Worm (Caenorhabditis elegans) whole organism, L2 larva: ENCODE measurements around the gene fbxc-49.

Source experiments
- C34F6.9 ChIP-seq: fragments of 150-350 bp; optimal IDR thresholded peaks from 2 replicates; lab custom pipeline; 2014; ENCODE audit warnings: missing biosample characterization, missing genetic modification characterization
- F13H6.1 ChIP-seq: sonication (generic microtip); optimal IDR thresholded peaks from 2 replicates; lab custom pipeline; 2016; ENCODE audit warnings: missing genetic modification characterization, missing compliant biosample characterization
- R02D3.7 ChIP-seq: fragments of 150-350 bp; optimal IDR thresholded peaks from 2 replicates; lab custom pipeline; 2014; ENCODE audit warnings: missing biosample characterization, missing genetic modification characterization
- Y55F3AM.14 ChIP-seq: fragments of 200-800 bp; sonication (Bioruptor generic); optimal IDR thresholded peaks from 2 replicates; lab custom pipeline; 2018; ENCODE audit warnings: mild to moderate bottlenecking, missing genetic modification characterization, missing compliant biosample characterization
- ZK546.5 ChIP-seq: sonication (generic microtip); optimal IDR thresholded peaks from 2 replicates; lab custom pipeline; 2017; ENCODE audit warnings: missing biosample characterization, missing genetic modification characterization
- aly-2 ChIP-seq: fragments of 150-350 bp; optimal IDR thresholded peaks from 2 replicates; lab custom pipeline; 2014; ENCODE audit warnings: missing biosample characterization, missing genetic modification characterization
- ama-1 ChIP-seq: fragments of 150-350 bp; optimal IDR thresholded peaks from 2 replicates; lab custom pipeline; 2018; ENCODE audit warnings: inconsistent platforms
- blmp-1 ChIP-seq: sonication (generic microtip); optimal IDR thresholded peaks from 2 replicates; lab custom pipeline; 2017; ENCODE audit warnings: missing genetic modification characterization, mild to moderate bottlenecking, missing compliant biosample characterization, antibody characterized with exemption, moderate library complexity; ENCODE audit not compliant: insufficient read depth
- ceh-16 ChIP-seq: fragments of 150-350 bp; optimal IDR thresholded peaks from 2 replicates; lab custom pipeline; 2014; ENCODE audit warnings: missing biosample characterization, missing genetic modification characterization
- ceh-82 ChIP-seq: fragments of 150-350 bp; optimal IDR thresholded peaks from 2 replicates; lab custom pipeline; 2014; ENCODE audit warnings: missing biosample characterization, missing genetic modification characterization
- elt-1 ChIP-seq: fragments of 150-350 bp; optimal IDR thresholded peaks from 2 replicates; lab custom pipeline; 2014; ENCODE audit warnings: missing biosample characterization, missing genetic modification characterization
- elt-3 ChIP-seq: sonication (generic microtip); optimal IDR thresholded peaks from 2 replicates; lab custom pipeline; 2017; ENCODE audit warnings: missing biosample characterization, missing genetic modification characterization
- fos-1 ChIP-seq: fragments of 150-350 bp; optimal IDR thresholded peaks from 2 replicates; lab custom pipeline; 2014; ENCODE audit warnings: missing biosample characterization, missing genetic modification characterization
- lin-39 ChIP-seq: fragments of 150-350 bp; optimal IDR thresholded peaks from 2 replicates; lab custom pipeline; 2014; ENCODE audit warnings: missing biosample characterization, missing genetic modification reagents, missing genetic modification characterization
- mab-5 ChIP-seq: fragments of 150-350 bp; optimal IDR thresholded peaks from 2 replicates; lab custom pipeline; 2014; ENCODE audit warnings: missing biosample characterization, missing genetic modification characterization
- mbf-1 ChIP-seq: sonication (generic microtip); optimal IDR thresholded peaks from 2 replicates; lab custom pipeline; 2017; ENCODE audit warnings: missing biosample characterization, missing genetic modification characterization
- mdl-1 ChIP-seq, 2 experiments: fragments of 150-350 bp in 1 of 2; sonication (generic microtip) in 1 of 2; optimal IDR thresholded peaks; 2 replicates each; lab custom pipeline; 2017; ENCODE audit warnings: missing biosample characterization in 2 of 2, missing genetic modification characterization in 2 of 2
- nhr-10 ChIP-seq: sonication (generic microtip); optimal IDR thresholded peaks from 2 replicates; lab custom pipeline; 2017; ENCODE audit warnings: missing biosample characterization, missing genetic modification characterization
- nhr-11 ChIP-seq: fragments of 150-350 bp; optimal IDR thresholded peaks from 2 replicates; lab custom pipeline; 2014; ENCODE audit warnings: missing biosample characterization, missing genetic modification characterization
- nhr-23 ChIP-seq: fragments of 150-350 bp; optimal IDR thresholded peaks from 2 replicates; lab custom pipeline; 2014; ENCODE audit warnings: missing biosample characterization, missing genetic modification reagents, missing genetic modification characterization
- nhr-237 ChIP-seq: fragments of 150-350 bp; optimal IDR thresholded peaks from 2 replicates; lab custom pipeline; 2014; ENCODE audit warnings: missing biosample characterization, missing genetic modification characterization
- nhr-77 ChIP-seq: fragments of 150-350 bp; optimal IDR thresholded peaks from 2 replicates; lab custom pipeline; 2014; ENCODE audit warnings: missing biosample characterization, missing genetic modification characterization
- sem-4 ChIP-seq: fragments of 150-350 bp; optimal IDR thresholded peaks from 2 replicates; lab custom pipeline; 2014; ENCODE audit warnings: missing biosample characterization, missing genetic modification reagents, missing genetic modification characterization
- skn-1 ChIP-seq: sonication (generic microtip); optimal IDR thresholded peaks from 2 replicates; lab custom pipeline; 2017; ENCODE audit warnings: missing biosample characterization, missing genetic modification characterization
- sma-9 ChIP-seq, 2 experiments: fragments of 150-350 bp in 1 of 2; sonication (generic microtip) in 1 of 2; optimal IDR thresholded peaks; 2 replicates each; lab custom pipeline; 2014 to 2016; ENCODE audit warnings: missing genetic modification characterization in 2 of 2, mild to moderate bottlenecking in 1 of 2, missing biosample characterization in 1 of 2, missing compliant biosample characterization in 1 of 2, missing genetic modification reagents in 1 of 2, moderate library complexity in 1 of 2
- unc-39 ChIP-seq: fragments of 150-350 bp; optimal IDR thresholded peaks from 2 replicates; lab custom pipeline; 2014; ENCODE audit warnings: missing biosample characterization, missing genetic modification characterization
- unc-62 ChIP-seq: fragments of 150-350 bp; optimal IDR thresholded peaks from 2 replicates; lab custom pipeline; 2014; ENCODE audit warnings: missing biosample characterization, missing genetic modification reagents, missing genetic modification characterization
- zag-1 ChIP-seq: fragments of 150-350 bp; optimal IDR thresholded peaks from 2 replicates; lab custom pipeline; 2014; ENCODE audit warnings: missing biosample characterization, missing genetic modification characterization
- ztf-4 ChIP-seq: fragments of 150-350 bp; optimal IDR thresholded peaks from 2 replicates; lab custom pipeline; 2014; ENCODE audit warnings: missing biosample characterization, missing genetic modification characterization

The fbxc-49 gene

DNA sequence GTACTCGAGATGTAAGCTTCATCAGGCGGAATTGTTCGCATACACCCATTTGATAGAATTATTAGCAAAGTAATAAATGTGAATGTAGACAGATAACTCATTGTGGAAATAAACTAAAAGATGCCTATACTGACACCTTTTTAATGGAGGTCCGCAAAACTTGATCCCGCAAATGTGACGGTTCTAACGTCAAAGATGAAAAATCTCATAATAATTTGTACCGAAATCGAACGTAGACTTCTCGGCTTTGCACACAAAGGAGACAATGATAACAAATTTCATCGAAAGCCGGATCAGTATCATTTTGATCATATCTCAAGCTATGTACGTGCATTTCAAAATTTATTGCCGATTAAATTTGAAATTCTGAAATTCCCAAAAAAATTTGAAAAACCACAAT is 24.4 kb downstream of the fbxc-49 start, which contains the start of gene R52.4:
R52.4 (minus strand) TSS at position 101 of the 400 bp plus-strand sequence.
- no peak for TF ChIP-seq fos-1
- no peak for TF ChIP-seq unc-39 (tag; lab: Kevin White, UChicago)
- TF ChIP-seq elt-3 (tag; lab: Kevin White, UChicago): no peak
- no peak for TF ChIP-seq mdl-1 (tag; optimal IDR thresholded peaks at IDR 0.05; lab: Kevin White, UChicago)
- no peak for TF ChIP-seq zag-1 (tag; lab: Kevin White, UChicago)
- no peak for TF ChIP-seq nhr-237
- TF ChIP-seq R02D3.7 (tag; lab: Kevin White, UChicago): no peak
- no peak for TF ChIP-seq lin-39 (tag; lab: Kevin White, UChicago)
- no peak for TF ChIP-seq ceh-16
- TF ChIP-seq nhr-23 (tag; lab: Kevin White, UChicago): no peak
- TF ChIP-seq, all 48 proteins: peak for 0

- TF ChIP-seq ZK546.5 (tag; lab: Kevin White, UChicago) (no peak), aly-2 (no peak), nhr-10 (tag; lab: Kevin White, UChicago) (no peak), mdl-1 (tag; optimal IDR thresholded peaks at IDR 0.05; lab: Kevin White, UChicago) (no peak), elt-1 (tag; lab: Kevin White, UChicago) (no peak), ztf-4 (tag; lab: Kevin White, UChicago) (no peak), fos-1 (no peak), mab-5 (tag; lab: Kevin White, UChicago) (no peak), R02D3.7 (tag; lab: Kevin White, UChicago) (no peak), sem-4 (tag; lab: Kevin White, UChicago) (no peak), nhr-11 (tag; lab: Kevin White, UChicago) (no peak), F13H6.1 (tag; lab: Kevin White, UChicago) (no peak)
- TF ChIP-seq, all 48 proteins: peak for 0
These were observed 26.0 kb downstream of the fbxc-49 start, which contains the start of gene R52.5 for ce11 chrII:2109943-2110342. TSS of gene R52.5 (minus strand) at chrII:2110043.

- TF ChIP-seq nhr-77 (tag; lab: Kevin White, UChicago): no peak
- TF ChIP-seq, all 48 proteins: peak for 0
These were observed 29.0 kb downstream of the fbxc-49 start, which contains the start of gene R52.6 for ce11 chrII:2112948-2113347. TSS of gene R52.6 (minus strand) at chrII:2113048.

DNA sequence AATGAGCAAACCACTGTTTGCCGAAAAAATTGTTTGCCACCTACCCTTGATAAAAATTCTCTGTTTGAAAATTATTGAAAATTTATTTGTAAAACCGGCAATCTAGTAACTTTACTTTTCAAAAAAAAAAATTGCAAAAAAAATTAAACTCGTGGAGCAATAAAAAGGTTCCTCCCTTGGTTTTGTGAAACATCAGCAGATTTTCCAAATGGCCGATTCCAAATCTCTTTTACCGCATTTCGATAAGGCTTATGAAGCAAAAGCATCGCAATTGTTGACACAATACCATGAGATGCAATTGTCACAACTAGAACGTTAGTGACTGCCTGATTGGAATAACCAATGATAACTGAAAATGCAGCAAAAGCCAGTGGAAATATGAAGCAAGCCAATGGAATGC is 30.6 kb downstream of the fbxc-49 start:
- TF ChIP-seq sma-9 (GFP tag; optimal IDR thresholded peaks at IDR 0.05; lab: Kevin White, UChicago): no peak
- no peak for TF ChIP-seq sma-9 (tag; optimal IDR thresholded peaks at IDR 0.05; lab: Kevin White, UChicago)
- no peak for TF ChIP-seq ztf-4 (tag; lab: Kevin White, UChicago)
- no peak for TF ChIP-seq C34F6.9 (tag; lab: Kevin White, UChicago)
- no peak for TF ChIP-seq lin-39 (tag; lab: Kevin White, UChicago)
- TF ChIP-seq mbf-1 (tag; lab: Kevin White, UChicago): no peak
- TF ChIP-seq, all 48 proteins: peak for 0

- TF ChIP-seq skn-1 (tag; lab: Kevin White, UChicago) (no peak), R02D3.7 (tag; lab: Kevin White, UChicago) (no peak), sma-9 (GFP tag; optimal IDR thresholded peaks at IDR 0.05; lab: Kevin White, UChicago) (no peak), sma-9 (tag; optimal IDR thresholded peaks at IDR 0.05; lab: Kevin White, UChicago) (no peak), ama-1 (lab: Kevin White, UChicago) (no peak), unc-62 (GFP tag; lab: Kevin White, UChicago) (no peak), Y55F3AM.14 (GFP tag; lab: Kevin White, UChicago) (no peak), blmp-1 (no peak)
These were observed 32.9 kb downstream of the fbxc-49 start, which contains the start of gene srh-195 for ce11 chrII:2116794-2117193. TSS of gene srh-195 (minus strand) at chrII:2116894.

ce11 chrII:2122091-2122490 is 38.2 kb downstream of the fbxc-49 start, which contains the start of gene math-37:
TSS of gene math-37 (minus strand) at chrII:2122191.
- TF ChIP-seq ceh-82 (tag; lab: Kevin White, UChicago) (no peak), fos-1 (peak; percentile 48)

- TF ChIP-seq fos-1: peak; percentile 76
- TF ChIP-seq lin-39 (tag; lab: Kevin White, UChicago): no peak
These were observed 38.8 kb downstream of the fbxc-49 start for ce11 chrII:2122762-2123161.
